Fruit fly (Drosophila melanogaster) whole organism, embryonic: Measurements from ENCODE around the gene FucTD.

Experiments used
- ATbp ChIP-seq: fragments of 200-800 bp; sonication (Bioruptor generic); optimal IDR thresholded peaks from 2 replicates; lab custom pipeline; 2017; ENCODE audit warnings: missing biosample characterization, mild to moderate bottlenecking, missing genetic modification characterization, missing genetic modification reagents
- Adf1 ChIP-seq: fragments of 200-800 bp; sonication (Bioruptor generic); IDR thresholded peaks from 2 replicates; pipeline ENCODE4 v1.3.6; 2022; ENCODE audit warnings: missing biosample characterization, missing genetic modification characterization
- CG11560 ChIP-seq: fragments of 200-800 bp; sonication (Bioruptor generic); IDR thresholded peaks from 3 replicates; pipeline ENCODE4 v1.3.6; 2022; ENCODE audit warnings: missing biosample characterization, missing genetic modification characterization
- CG13123 ChIP-seq: fragments of 200-800 bp; sonication (Bioruptor generic); optimal IDR thresholded peaks from 2 replicates; lab custom pipeline; 2016; ENCODE audit warnings: missing biosample characterization, missing genetic modification characterization
- CG13624 ChIP-seq: fragments of 200-800 bp; sonication (Bioruptor generic); optimal IDR thresholded peaks from 2 replicates; lab custom pipeline; 2016; ENCODE audit warnings: missing biosample characterization, missing genetic modification characterization
- CG14050 ChIP-seq: fragments of 200-800 bp; sonication (Bioruptor generic); IDR thresholded peaks from 3 replicates; pipeline ENCODE4 v1.3.6; 2022; ENCODE audit warnings: missing biosample characterization, missing genetic modification characterization
- CG14710 ChIP-seq: fragments of 200-800 bp; sonication (Bioruptor generic); optimal IDR thresholded peaks from 3 replicates; lab custom pipeline; 2019; ENCODE audit warnings: missing biosample characterization, mild to moderate bottlenecking, missing genetic modification characterization, moderate library complexity
- CG1603 ChIP-seq: fragments of 200-800 bp; sonication (Bioruptor generic); optimal IDR thresholded peaks from 2 replicates; lab custom pipeline; 2019; ENCODE audit warnings: missing biosample characterization, mild to moderate bottlenecking, missing genetic modification characterization, moderate library complexity
- CG16815 ChIP-seq: fragments of 200-800 bp; sonication (Bioruptor generic); optimal IDR thresholded peaks from 3 replicates; lab custom pipeline; 2017; ENCODE audit warnings: missing biosample characterization, mild to moderate bottlenecking, missing genetic modification characterization
- CG17385 ChIP-seq: fragments of 200-800 bp; sonication (Bioruptor generic); optimal IDR thresholded peaks from 3 replicates; lab custom pipeline; 2018; ENCODE audit warnings: missing biosample characterization, mild to moderate bottlenecking, missing genetic modification characterization
- CG32772 ChIP-seq: fragments of 200-800 bp; sonication (Bioruptor generic); IDR thresholded peaks from 2 replicates; pipeline ENCODE4 v1.3.6; 2022; ENCODE audit warnings: missing biosample characterization, missing genetic modification characterization
- CG34224 ChIP-seq: fragments of 200-800 bp; sonication (Bioruptor generic); IDR thresholded peaks from 3 replicates; pipeline ENCODE4 v1.3.6; 2022; ENCODE audit warnings: missing biosample characterization, missing genetic modification characterization; ENCODE audit not compliant: partially characterized antibody
- CG4282 ChIP-seq: fragments of 200-800 bp; sonication (Bioruptor generic); optimal IDR thresholded peaks from 2 replicates; lab custom pipeline; 2016; ENCODE audit warnings: missing biosample characterization, missing genetic modification characterization
- CG4404 ChIP-seq: fragments of 200-800 bp; sonication (Bioruptor generic); IDR thresholded peaks from 2 replicates; pipeline ENCODE4 v1.3.6; 2022; ENCODE audit warnings: missing biosample characterization, missing genetic modification characterization
- CG5180 ChIP-seq: fragments of 200-800 bp; sonication (Bioruptor generic); optimal IDR thresholded peaks from 3 replicates; lab custom pipeline; 2017; ENCODE audit warnings: missing biosample characterization, missing genetic modification characterization, mild to moderate bottlenecking, moderate library complexity, missing genetic modification reagents
- CG6765 ChIP-seq: fragments of 200-800 bp; sonication (Bioruptor generic); optimal IDR thresholded peaks from 3 replicates; lab custom pipeline; 2017; ENCODE audit warnings: missing biosample characterization, mild to moderate bottlenecking, missing genetic modification characterization
- CG6791 ChIP-seq: fragments of 200-800 bp; sonication (Bioruptor generic); IDR thresholded peaks from 3 replicates; pipeline ENCODE4 v1.3.6; 2022; ENCODE audit warnings: missing biosample characterization, missing genetic modification characterization; ENCODE audit not compliant: partially characterized antibody
- CG6854 ChIP-seq: fragments of 200-800 bp; sonication (Bioruptor generic); optimal IDR thresholded peaks from 3 replicates; lab custom pipeline; 2017; ENCODE audit warnings: missing biosample characterization, mild to moderate bottlenecking, missing genetic modification characterization
- CG7271 ChIP-seq: fragments of 200-800 bp; sonication (Bioruptor generic); optimal IDR thresholded peaks from 2 replicates; lab custom pipeline; 2018; ENCODE audit warnings: missing biosample characterization, mild to moderate bottlenecking, missing genetic modification characterization, moderate library complexity
- CG7963 ChIP-seq: fragments of 200-800 bp; sonication (Bioruptor generic); IDR thresholded peaks from 3 replicates; pipeline ENCODE4 v1.3.6; 2022; ENCODE audit warnings: missing biosample characterization, missing genetic modification characterization; ENCODE audit not compliant: partially characterized antibody
- CG7987 ChIP-seq: fragments of 200-800 bp; sonication (Bioruptor generic); optimal IDR thresholded peaks from 2 replicates; lab custom pipeline; 2018; ENCODE audit warnings: missing biosample characterization, mild to moderate bottlenecking, missing genetic modification characterization, moderate library complexity
- CG9727 ChIP-seq: fragments of 200-800 bp; sonication (Bioruptor generic); optimal IDR thresholded peaks from 3 replicates; lab custom pipeline; 2017; ENCODE audit warnings: missing biosample characterization, mild to moderate bottlenecking, missing genetic modification characterization
- Dbx ChIP-seq: fragments of 200-800 bp; sonication (Bioruptor generic); IDR thresholded peaks from 3 replicates; pipeline ENCODE4 v1.3.6; 2022; ENCODE audit warnings: missing biosample characterization, missing genetic modification characterization
- Dip3 ChIP-seq: fragments of 200-800 bp; sonication (Bioruptor generic); optimal IDR thresholded peaks from 3 replicates; lab custom pipeline; 2016; ENCODE audit warnings: missing biosample characterization, missing genetic modification characterization
- HmgD ChIP-seq: fragments of 200-800 bp; sonication (Bioruptor generic); optimal IDR thresholded peaks from 3 replicates; lab custom pipeline; 2016; ENCODE audit warnings: missing biosample characterization, missing genetic modification characterization
- Hr39 ChIP-seq: fragments of >200 bp; optimal IDR thresholded peaks from 2 replicates; lab custom pipeline; 2017
- Neu2 ChIP-seq: fragments of 200-800 bp; sonication (Bioruptor generic); optimal IDR thresholded peaks from 3 replicates; lab custom pipeline; 2016; ENCODE audit warnings: missing biosample characterization, missing genetic modification characterization, borderline replicate concordance
- Nf-YA ChIP-seq: fragments of 200-800 bp; sonication (Bioruptor generic); IDR thresholded peaks from 2 replicates; pipeline ENCODE4 v1.3.6; 2022; ENCODE audit warnings: missing biosample characterization, missing genetic modification characterization
- Ssrp ChIP-seq: fragments of 200-800 bp; sonication (Bioruptor generic); optimal IDR thresholded peaks from 2 replicates; lab custom pipeline; 2018; ENCODE audit warnings: missing biosample characterization, mild to moderate bottlenecking, missing genetic modification characterization, moderate library complexity
- Usf ChIP-seq: fragments of 200-800 bp; sonication (Bioruptor generic); optimal IDR thresholded peaks from 2 replicates; lab custom pipeline; 2017; ENCODE audit warnings: missing genotype, missing biosample characterization, missing genetic modification characterization
- amos ChIP-seq: fragments of 200-800 bp; sonication (Bioruptor generic); IDR thresholded peaks from 2 replicates; pipeline ENCODE4 v1.3.6; 2022; ENCODE audit warnings: missing biosample characterization, missing genetic modification characterization; ENCODE audit not compliant: partially characterized antibody
- ash1 ChIP-seq: fragments of 200-800 bp; sonication (Bioruptor generic); optimal IDR thresholded peaks from 2 replicates; lab custom pipeline; 2018; ENCODE audit warnings: missing biosample characterization, mild to moderate bottlenecking, missing genetic modification characterization
- eve ChIP-seq, 2 experiments: fragments of >200 bp; optimal IDR thresholded peaks; 2 replicates each; lab custom pipeline; 2017; ENCODE audit warnings: missing biosample characterization in 2 of 2, missing genetic modification characterization in 2 of 2
- fu2 ChIP-seq: fragments of 200-800 bp; sonication (Bioruptor generic); optimal IDR thresholded peaks from 2 replicates; lab custom pipeline; 2016; ENCODE audit warnings: missing biosample characterization, missing genetic modification characterization
- gcm2 ChIP-seq: fragments of 200-800 bp; sonication (Bioruptor generic); optimal IDR thresholded peaks from 2 replicates; lab custom pipeline; 2016; ENCODE audit warnings: missing biosample characterization, missing genetic modification characterization
- ham ChIP-seq: fragments of 200-800 bp; sonication (Bioruptor generic); IDR thresholded peaks from 2 replicates; pipeline ENCODE4 v1.3.6; 2022; ENCODE audit warnings: missing biosample characterization, missing genetic modification characterization
- her ChIP-seq: fragments of 200-800 bp; sonication (Bioruptor generic); optimal IDR thresholded peaks from 2 replicates; lab custom pipeline; 2016; ENCODE audit warnings: missing biosample characterization, missing genetic modification characterization
- hth ChIP-seq: fragments of >200 bp; optimal IDR thresholded peaks from 2 replicates; lab custom pipeline; 2017; ENCODE audit warnings: inconsistent platforms
- jumu ChIP-seq: fragments of 200-800 bp; sonication (Bioruptor generic); optimal IDR thresholded peaks from 3 replicates; lab custom pipeline; 2016; ENCODE audit warnings: missing biosample characterization, missing genetic modification characterization
- klu ChIP-seq: fragments of 200-800 bp; sonication (Bioruptor generic); IDR thresholded peaks from 2 replicates; pipeline ENCODE4 v1.3.6; 2022; ENCODE audit warnings: missing biosample characterization, missing genetic modification characterization
- knrl ChIP-seq: fragments of 200-800 bp; sonication (Bioruptor generic); IDR thresholded peaks from 3 replicates; pipeline ENCODE4 v1.3.6; 2022; ENCODE audit warnings: missing biosample characterization, missing genetic modification characterization; ENCODE audit not compliant: partially characterized antibody
- lov ChIP-seq, 2 experiments: fragments of 200-800 bp in 1 of 2; fragments of >200 bp in 1 of 2; sonication (Bioruptor generic) in 1 of 2; IDR thresholded peaks in 1 of 2; optimal IDR thresholded peaks in 1 of 2; 2 replicates in 1 of 2; 3 replicates in 1 of 2; pipeline versions ENCODE4 v1.3.6 to Lab custom; 2017 to 2022; ENCODE audit warnings: missing biosample characterization in 1 of 2, missing genetic modification characterization in 1 of 2
- maf-S ChIP-seq: fragments of 200-800 bp; sonication (Bioruptor generic); optimal IDR thresholded peaks from 2 replicates; lab custom pipeline; 2016; ENCODE audit warnings: missing biosample characterization, missing genetic modification characterization
- nom ChIP-seq: fragments of 200-800 bp; sonication (Bioruptor generic); optimal IDR thresholded peaks from 2 replicates; lab custom pipeline; 2017; ENCODE audit warnings: missing biosample characterization, missing genetic modification characterization, mild to moderate bottlenecking, moderate library complexity, missing genetic modification reagents
- onecut ChIP-seq: fragments of 200-800 bp; sonication (Bioruptor generic); IDR thresholded peaks from 2 replicates; pipeline ENCODE4 v1.3.6; 2022; ENCODE audit warnings: missing biosample characterization, missing genetic modification characterization
- pita ChIP-seq: fragments of 200-800 bp; sonication (Bioruptor generic); optimal IDR thresholded peaks from 2 replicates; lab custom pipeline; 2017; ENCODE audit warnings: missing biosample characterization, mild to moderate bottlenecking, missing genetic modification characterization
- schlank ChIP-seq: fragments of 200-800 bp; sonication (Bioruptor generic); optimal IDR thresholded peaks from 2 replicates; lab custom pipeline; 2018; ENCODE audit warnings: missing biosample characterization, mild to moderate bottlenecking, missing genetic modification characterization
- scrt ChIP-seq: fragments of 200-800 bp; sonication (Bioruptor generic); optimal IDR thresholded peaks from 2 replicates; lab custom pipeline; 2018; ENCODE audit warnings: missing biosample characterization, mild to moderate bottlenecking, missing genetic modification characterization, moderate library complexity
- sens ChIP-seq: fragments of 200-800 bp; sonication (Bioruptor generic); peaks from one replicate; lab custom pipeline; 2016; ENCODE audit warnings: missing biosample characterization, missing genetic modification characterization
- tap ChIP-seq: fragments of 200-800 bp; optimal IDR thresholded peaks from 3 replicates; lab custom pipeline; 2019; ENCODE audit warnings: missing biosample characterization, mild to moderate bottlenecking, missing genetic modification characterization, moderate library complexity
- vnd ChIP-seq: fragments of 200-800 bp; sonication (Bioruptor generic); IDR thresholded peaks from 3 replicates; pipeline ENCODE4 v1.3.6; 2022; ENCODE audit warnings: missing biosample characterization, missing genetic modification characterization; ENCODE audit not compliant: partially characterized antibody

Gene FucTD

DNA sequence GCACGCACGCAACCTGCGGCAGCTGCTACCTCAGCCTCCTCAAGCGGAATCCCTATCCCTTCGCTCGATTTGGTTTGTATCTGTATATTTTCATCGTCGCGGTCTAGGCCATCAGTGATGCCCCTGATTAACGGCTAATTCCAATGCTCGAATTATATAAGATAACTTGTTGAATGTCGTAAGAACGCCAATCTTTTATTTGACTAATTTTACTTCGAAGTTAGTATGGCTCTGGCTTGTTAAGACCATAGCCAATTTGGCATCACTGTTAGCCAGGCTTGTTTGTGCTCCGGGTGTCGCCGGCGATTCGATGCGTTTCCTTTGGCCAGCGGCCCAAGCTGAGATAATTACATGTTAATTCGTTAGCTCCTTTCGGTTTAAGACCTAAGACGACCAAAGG lies 2.0 kb upstream of the FucTD start (continued):
- TF ChIP-seq fu2 (GFP tag; lab: Kevin White, UChicago): no peak
- TF ChIP-seq gcm2 (GFP tag; lab: Kevin White, UChicago): no peak
- peak; percentile 86 for TF ChIP-seq CG1603
- TF ChIP-seq CG4404 (GFP tag; lab: Robert Waterston, UW): peak; percentile 85
- no peak for TF ChIP-seq amos (GFP tag; lab: Robert Waterston, UW)
- no peak for TF ChIP-seq Nf-YA (GFP tag; lab: Robert Waterston, UW)
- no peak for TF ChIP-seq CG34224
- no peak for TF ChIP-seq maf-S (GFP tag; lab: Kevin White, UChicago)
- no peak for TF ChIP-seq CG14710
- TF ChIP-seq CG5180: no peak
- peak; percentile 63 for TF ChIP-seq CG16815 (GFP tag; lab: Kevin White, UChicago)
- no peak for TF ChIP-seq HmgD
- TF ChIP-seq ham (GFP tag; lab: Robert Waterston, UW): no peak
- no peak for TF ChIP-seq pita (GFP tag; lab: Kevin White, UChicago)
- TF ChIP-seq Adf1 (GFP tag; lab: Robert Waterston, UW): no peak
- TF ChIP-seq Dip3 (GFP tag; lab: Kevin White, UChicago): no peak
- no peak for TF ChIP-seq Neu2 (GFP tag; lab: Kevin White, UChicago)
- no peak for TF ChIP-seq klu (GFP tag; lab: Robert Waterston, UW)
- TF ChIP-seq Usf (GFP tag; lab: Kevin White, UChicago): peak; percentile 53
- peak in 1 of 2 experiments; percentile 81 for TF ChIP-seq eve (GFP tag; optimal IDR thresholded peaks at IDR 0.05; lab: Kevin White, UChicago)
- TF ChIP-seq CG9727 (GFP tag; lab: Kevin White, UChicago): peak; percentile 46
- peak; percentile 11; the same call in 1 of the 3 replicates for TF ChIP-seq CG14050 (GFP tag; lab: Robert Waterston, UW)
- no peak for TF ChIP-seq CG6791
- peak; percentile 48 for TF ChIP-seq jumu (GFP tag; lab: Kevin White, UChicago)
- no peak for TF ChIP-seq Dbx (GFP tag; lab: Robert Waterston, UW)
- TF ChIP-seq CG17385 (GFP tag; lab: Kevin White, UChicago): peak; percentile 14
- TF ChIP-seq CG6854 (GFP tag; lab: Kevin White, UChicago): no peak
- no peak for TF ChIP-seq CG7963 (GFP tag; lab: Robert Waterston, UW)
- TF ChIP-seq onecut (GFP tag; lab: Robert Waterston, UW): no peak
- TF ChIP-seq CG7987 (GFP tag; lab: Kevin White, UChicago): no peak
- no peak for TF ChIP-seq schlank (tag; lab: Kevin White, UChicago)
- no peak for TF ChIP-seq her
- no peak for TF ChIP-seq vnd (GFP tag; lab: Robert Waterston, UW)
- TF ChIP-seq sens (GFP tag; lab: Kevin White, UChicago): peak; percentile 90
- no peak for TF ChIP-seq knrl (GFP tag; lab: Robert Waterston, UW)
- no peak for TF ChIP-seq CG6765 (GFP tag; lab: Kevin White, UChicago)
- no peak for TF ChIP-seq tap (tag; lab: Kevin White, UChicago)
- peak; percentile 39 for TF ChIP-seq Ssrp (tag; lab: Kevin White, UChicago)
- no peak for TF ChIP-seq CG11560 (tag; lab: Robert Waterston, UW)
- no peak for TF ChIP-seq nom (GFP tag; lab: Kevin White, UChicago)
- no peak for TF ChIP-seq lov (optimal IDR thresholded peaks at IDR 0.05; lab: Kevin White, UChicago)
- TF ChIP-seq lov (GFP tag; IDR thresholded peaks at IDR 0.05; lab: Robert Waterston, UW): peak; percentile 88
- TF ChIP-seq CG13123: no peak
- TF ChIP-seq CG13624 (GFP tag; lab: Kevin White, UChicago): no peak
- 0 out of 2 replicates have a peak, but pooled peaks have one; percentile 43 for TF ChIP-seq CG32772
- TF ChIP-seq scrt (GFP tag; lab: Kevin White, UChicago): no peak
- no peak for TF ChIP-seq ash1
- TF ChIP-seq CG7271 (tag; lab: Kevin White, UChicago): peak; percentile 81
- no peak for TF ChIP-seq Hr39 (lab: Kevin White, UChicago)
- no peak for TF ChIP-seq hth (lab: Kevin White, UChicago)
- no peak for TF ChIP-seq CG4282 (GFP tag; lab: Kevin White, UChicago)
- no peak for TF ChIP-seq ATbp (GFP tag; lab: Kevin White, UChicago)
